Fruit fly (Drosophila melanogaster): ENCODE results near the gene CG8353.

CG8353 gene

dm6 chr2L:8229628-8230027 lies 15.8 kb downstream of the CG8353 start (continued):
- TF ChIP-seq Mad (GFP tag; optimal IDR thresholded peaks at IDR 0.05) (no peak), CG31388 (GFP tag; optimal IDR thresholded peaks at IDR 0.05) (no peak), corto (GFP tag; optimal IDR thresholded peaks at IDR 0.05) (peak; percentile 40), ems (GFP tag; optimal IDR thresholded peaks at IDR 0.05) (peak; percentile 18), nerfin-1 (tag; optimal IDR thresholded peaks at IDR 0.05) (no peak), aop (GFP tag; IDR thresholded peaks at IDR 0.05) (no peak), CG17359 (tag; optimal IDR thresholded peaks at IDR 0.05) (no peak), CG7839 (tag; optimal IDR thresholded peaks at IDR 0.05) (peak; percentile 40), kay (GFP tag; optimal IDR thresholded peaks at IDR 0.05) (no peak), CG3407 (GFP tag; optimal IDR thresholded peaks at IDR 0.05) (no peak), D19A (tag; optimal IDR thresholded peaks at IDR 0.05) (no peak), CG12236 (GFP tag; optimal IDR thresholded peaks at IDR 0.05) (no peak), maf-S (GFP tag; optimal IDR thresholded peaks at IDR 0.05) (no peak), tx (GFP tag; optimal IDR thresholded peaks at IDR 0.05) (no peak), CG11504 (tag; optimal IDR thresholded peaks at IDR 0.05) (no peak), Camta (GFP tag; optimal IDR thresholded peaks at IDR 0.05) (no peak), CG10462 (GFP tag; optimal IDR thresholded peaks at IDR 0.05) (no peak), CG10654 (GFP tag; optimal IDR thresholded peaks at IDR 0.05) (no peak), Elba2 (GFP tag; optimal IDR thresholded peaks at IDR 0.05) (no peak), Ets97D (GFP tag; optimal IDR thresholded peaks at IDR 0.05) (no peak), CG10267 (tag; optimal IDR thresholded peaks at IDR 0.05) (no peak), CG7963 (GFP tag; IDR thresholded peaks at IDR 0.05; ENCODE audit: partially characterized antibody) (no peak), rib (GFP tag; IDR thresholded peaks at IDR 0.05) (no peak), pnt (GFP tag; optimal IDR thresholded peaks at IDR 0.05) (peak; percentile 14), Taf1 (GFP tag; IDR thresholded peaks at IDR 0.05) (no peak), Oli (tag; optimal IDR thresholded peaks at IDR 0.05) (peak; percentile 31), CG9609 (GFP tag; optimal IDR thresholded peaks at IDR 0.05) (peak; percentile 6), CG34422 (GFP tag; IDR thresholded peaks at IDR 0.05) (no peak), Bteb2 (GFP tag; optimal IDR thresholded peaks at IDR 0.05) (no peak), CG3281 (GFP tag; optimal IDR thresholded peaks at IDR 0.05) (no peak), Lim3 (GFP tag; IDR thresholded peaks at IDR 0.05) (no peak), klu (GFP tag; IDR thresholded peaks at IDR 0.05) (no peak), peb (GFP tag; IDR thresholded peaks at IDR 0.05) (peak; percentile 23; the same call in 1 of the 2 replicates), CG10366 (GFP tag; IDR thresholded peaks at IDR 0.05) (peak; percentile 31; the same call in 1 of the 2 replicates), CG9932 (GFP tag; IDR thresholded peaks at IDR 0.05) (peak; percentile 45; the same call in 1 of the 2 replicates), kah (GFP tag; optimal IDR thresholded peaks at IDR 0.05) (no peak), HHEX (GFP tag; optimal IDR thresholded peaks at IDR 0.05) (no peak), zen2 (GFP tag; IDR thresholded peaks at IDR 0.05; ENCODE audit: partially characterized antibody) (no peak), Sox102F (GFP tag; optimal IDR thresholded peaks at IDR 0.05) (peak; percentile 33), stwl (tag; optimal IDR thresholded peaks at IDR 0.05) (no peak), CG4820 (GFP tag; optimal IDR thresholded peaks at IDR 0.05) (no peak), br (optimal IDR thresholded peaks at IDR 0.05) (no peak), CG13775 (GFP tag; optimal IDR thresholded peaks at IDR 0.05) (peak; percentile 10), C15 (GFP tag; IDR thresholded peaks at IDR 0.05) (no peak), CG6813 (GFP tag; optimal IDR thresholded peaks at IDR 0.05) (no peak), CG2875 (GFP tag; optimal IDR thresholded peaks at IDR 0.05) (no peak), CG13624 (GFP tag; optimal IDR thresholded peaks at IDR 0.05) (no peak), CG31365 (tag; optimal IDR thresholded peaks at IDR 0.05) (no peak), grn (GFP tag; optimal IDR thresholded peaks at IDR 0.05) (no peak), stc (GFP tag; IDR thresholded peaks at IDR 0.05) (peak; percentile 46; the same call in 1 of the 2 replicates), CG32767 (GFP tag; IDR thresholded peaks at IDR 0.05) (no peak), B-H1 (GFP tag; IDR thresholded peaks at IDR 0.05) (peak; percentile 26; the same call in 2 of the 3 replicates), CG32772 (GFP tag; IDR thresholded peaks at IDR 0.05) (no peak)

Data from whole organism, embryonic.